Worm (Caenorhabditis elegans) whole organism, early embryonic: ENCODE measurements around the gene F36D4.4.

Experiments used
- ama-1 ChIP-seq: fragments of 150-350 bp; optimal IDR thresholded peaks from 2 replicates; lab custom pipeline; 2014
- ceh-13 ChIP-seq: fragments of 200-800 bp; sonication (Bioruptor generic); optimal IDR thresholded peaks from 2 replicates; lab custom pipeline; 2018; ENCODE audit warnings: mild to moderate bottlenecking, missing genetic modification characterization, missing compliant biosample characterization
- ceh-36 ChIP-seq: sonication (generic microtip); optimal IDR thresholded peaks from 2 replicates; lab custom pipeline; 2016; ENCODE audit warnings: missing genetic modification characterization, inconsistent platforms, missing compliant biosample characterization
- ets-7 ChIP-seq: sonication (generic microtip); optimal IDR thresholded peaks from 2 replicates; lab custom pipeline; 2016; ENCODE audit warnings: missing genotype, missing genetic modification characterization, missing compliant biosample characterization
- flt-1 ChIP-seq: fragments of 200-800 bp; sonication (Bioruptor generic); IDR thresholded peaks from 2 replicates; pipeline ENCODE4 v1.3.6; 2022; ENCODE audit warnings: missing genetic modification characterization, missing compliant biosample characterization
- hmbx-1 ChIP-seq: sonication (generic microtip); optimal IDR thresholded peaks from 2 replicates; lab custom pipeline; 2016; ENCODE audit warnings: mild to moderate bottlenecking, missing genetic modification characterization, missing compliant biosample characterization
- hmg-4 ChIP-seq: fragments of 200-800 bp; sonication (Bioruptor generic); optimal IDR thresholded peaks from 2 replicates; lab custom pipeline; 2018; ENCODE audit warnings: mild to moderate bottlenecking, missing genetic modification characterization, missing compliant biosample characterization
- hnd-1 ChIP-seq: sonication (generic microtip); optimal IDR thresholded peaks from 2 replicates; lab custom pipeline; 2016; ENCODE audit warnings: missing genetic modification characterization, missing compliant biosample characterization
- scrt-1 ChIP-seq: fragments of 200-800 bp; sonication (Bioruptor generic); IDR thresholded peaks from 2 replicates; pipeline ENCODE4 v1.3.6; 2022; ENCODE audit warnings: missing genetic modification characterization, missing compliant biosample characterization
- sea-1 ChIP-seq: fragments of 200-800 bp; sonication (Bioruptor generic); conservative IDR thresholded peaks from 2 replicates; pipeline ENCODE4 v1.3.6; 2022; ENCODE audit warnings: missing genetic modification characterization, missing compliant biosample characterization
- tbx-11 ChIP-seq: fragments of 200-800 bp; sonication (Bioruptor generic); IDR thresholded peaks from 2 replicates; pipeline ENCODE4 v1.3.6; 2022; ENCODE audit warnings: missing genetic modification characterization, missing compliant biosample characterization
- tbx-37 ChIP-seq: fragments of 200-800 bp; sonication (Bioruptor generic); conservative IDR thresholded peaks from 2 replicates; pipeline ENCODE4 v1.3.6; 2022; ENCODE audit warnings: missing genetic modification reagents, missing genetic modification characterization, missing compliant biosample characterization

DNA sequence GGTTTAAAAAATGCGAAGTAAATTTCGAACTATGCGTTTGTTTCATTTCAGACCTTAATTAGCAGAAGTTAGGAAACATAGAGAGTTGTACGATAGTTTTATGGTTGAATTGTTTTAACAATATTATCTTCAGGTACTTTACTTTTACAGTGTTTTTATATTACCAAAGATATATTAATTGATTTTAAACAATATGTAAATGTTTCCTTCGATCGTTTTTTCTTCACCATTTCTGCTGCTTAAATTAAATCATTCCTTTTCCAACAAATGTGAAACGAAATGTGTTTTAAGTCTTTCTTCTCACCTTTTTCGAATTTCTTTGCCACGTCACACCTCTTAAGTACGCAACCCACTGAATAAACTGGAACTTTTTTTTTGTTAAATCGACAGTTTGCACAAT lies 38.9 kb upstream of the F36D4.4 start:
- TF ChIP-seq tbx-11 (GFP tag; lab: Robert Waterston, UW): no peak
- TF ChIP-seq hmg-4 (GFP tag; lab: Kevin White, UChicago): no peak
- no peak for TF ChIP-seq sea-1 (GFP tag; lab: Robert Waterston, UW)
- no peak for TF ChIP-seq hnd-1 (tag; lab: Kevin White, UChicago)
- no peak for TF ChIP-seq ama-1 (lab: Kevin White, UChicago)
- no peak for TF ChIP-seq ets-7 (tag; lab: Kevin White, UChicago)
- no peak for TF ChIP-seq ceh-36 (tag; lab: Kevin White, UChicago)
- no peak for TF ChIP-seq tbx-37 (GFP tag; lab: Robert Waterston, UW)
- no peak for TF ChIP-seq flt-1 (GFP tag; lab: Robert Waterston, UW)
- no peak for TF ChIP-seq ceh-13 (GFP tag; lab: Kevin White, UChicago)
- no peak for TF ChIP-seq scrt-1 (GFP tag; lab: Robert Waterston, UW)
- no peak for TF ChIP-seq hmbx-1 (tag; lab: Kevin White, UChicago)
